Fruit fly (Drosophila melanogaster): ENCODE results near the gene Apc.
A peak's percentile ranks its signal among the peaks of the same experiment; 100 is the strongest.

Apc gene

DNA sequence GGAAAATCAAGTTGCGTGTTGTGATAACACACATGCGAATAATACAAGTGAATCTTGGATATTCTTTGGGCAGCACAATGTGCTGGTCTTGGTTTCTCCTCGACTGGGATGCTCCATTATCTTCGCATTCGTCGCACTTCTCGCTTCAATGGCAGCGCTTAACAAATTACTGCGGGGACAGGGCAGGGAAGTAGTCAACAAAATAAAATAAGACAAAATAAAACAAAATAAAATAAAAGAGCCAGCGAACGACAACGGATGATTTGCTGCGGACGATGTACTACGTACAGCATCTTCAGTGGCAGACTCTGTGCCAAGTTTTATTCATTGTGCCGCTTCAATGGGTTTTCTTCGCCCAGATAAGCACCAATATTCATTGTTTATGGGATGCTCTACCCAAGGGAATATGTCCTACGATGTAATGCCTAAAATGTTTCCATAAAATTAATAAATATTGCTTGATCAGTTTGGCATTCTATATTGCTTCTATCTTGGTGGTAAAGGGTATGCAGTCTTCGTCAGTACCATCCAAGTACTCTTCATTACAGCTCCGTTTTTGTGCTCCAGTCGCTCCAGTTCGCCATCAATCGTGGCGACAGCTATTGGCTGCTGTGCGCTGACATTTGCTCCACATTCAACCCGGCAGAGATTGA lies 2.5 kb upstream of the Apc start:
- TF ChIP-seq bab1 (GFP tag; optimal IDR thresholded peaks at IDR 0.05), result no peak
- TF ChIP-seq Clk (GFP tag; optimal IDR thresholded peaks at IDR 0.05), result no peak
- TF ChIP-seq kay (GFP tag; ENCODE audit: borderline replicate concordance), result peak; percentile 26
- TF ChIP-seq toe (GFP tag; optimal IDR thresholded peaks at IDR 0.05), result peak; percentile 30

DNA sequence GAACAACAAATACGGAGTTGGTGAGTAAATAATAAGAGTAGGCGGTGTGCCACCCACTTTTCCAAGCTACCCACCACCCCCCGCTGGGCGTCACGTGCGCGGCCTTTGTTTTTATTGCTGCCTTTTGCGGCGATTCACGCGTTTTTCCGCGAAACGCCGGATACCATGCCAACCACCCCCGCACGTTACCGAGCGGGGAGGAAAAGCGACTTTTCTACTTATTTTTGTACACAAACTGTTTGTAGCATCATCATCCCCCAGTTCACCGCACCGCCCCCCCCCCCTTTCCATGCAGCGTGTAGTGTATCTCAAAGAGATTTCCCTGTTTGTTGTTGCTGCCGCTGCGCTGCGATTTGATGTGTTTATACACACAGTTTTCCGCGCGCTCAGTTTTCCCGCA lies 1.4 kb upstream of the Apc start:
- TF ChIP-seq cic (GFP tag; optimal IDR thresholded peaks at IDR 0.05) (no peak), CG14711 (tag; optimal IDR thresholded peaks at IDR 0.05) (no peak), CG5204 (GFP tag; optimal IDR thresholded peaks at IDR 0.05) (no peak), tj (GFP tag; optimal IDR thresholded peaks at IDR 0.05) (no peak), CG11617 (GFP tag; optimal IDR thresholded peaks at IDR 0.05) (no peak), kay (GFP tag; ENCODE audit: borderline replicate concordance) (no peak), bab1 (GFP tag; optimal IDR thresholded peaks at IDR 0.05) (no peak), CG1620 (GFP tag; optimal IDR thresholded peaks at IDR 0.05) (no peak), Clk (GFP tag; optimal IDR thresholded peaks at IDR 0.05) (no peak), Hr96 (GFP tag; optimal IDR thresholded peaks at IDR 0.05) (no peak), Crg-1 (GFP tag; optimal IDR thresholded peaks at IDR 0.05) (no peak), CG33017 (tag; optimal IDR thresholded peaks at IDR 0.05) (no peak), CG12768 (GFP tag; optimal IDR thresholded peaks at IDR 0.05) (no peak), Mnt (GFP tag; optimal IDR thresholded peaks at IDR 0.05) (no peak), ovo (GFP tag; optimal IDR thresholded peaks at IDR 0.05) (no peak)

DNA sequence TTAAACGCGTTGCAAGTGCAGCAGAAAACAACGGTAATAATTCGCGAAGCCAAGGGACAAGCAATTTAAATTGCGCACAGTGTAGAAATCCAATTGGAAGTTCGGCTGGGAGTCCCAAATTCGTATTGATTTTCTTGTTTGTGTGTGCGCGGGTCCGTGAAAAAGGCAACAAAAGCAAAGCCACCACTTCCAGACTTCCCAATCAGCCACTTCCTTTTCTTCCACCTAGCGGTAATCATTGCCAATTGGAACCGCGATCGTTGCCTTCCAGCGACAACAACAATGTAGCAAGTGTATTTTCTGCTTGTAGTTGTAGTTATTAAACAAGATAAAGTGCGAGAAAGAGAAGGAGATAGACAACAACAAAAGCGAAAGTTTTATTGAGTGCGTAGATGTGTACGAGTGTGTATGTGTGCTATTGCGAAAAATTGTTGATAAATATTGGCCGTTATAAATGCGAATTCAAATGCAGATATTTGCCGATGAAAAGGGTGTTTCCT lies 879 bp upstream of the Apc start:
- TF ChIP-seq CG14711 (tag; optimal IDR thresholded peaks at IDR 0.05) (no peak), CG7101 (tag; optimal IDR thresholded peaks at IDR 0.05) (no peak), CG12768 (GFP tag; optimal IDR thresholded peaks at IDR 0.05) (no peak), Clk (GFP tag; optimal IDR thresholded peaks at IDR 0.05) (no peak), tj (GFP tag; optimal IDR thresholded peaks at IDR 0.05) (peak; percentile 31), toe (GFP tag; optimal IDR thresholded peaks at IDR 0.05) (no peak), CG33017 (tag; optimal IDR thresholded peaks at IDR 0.05) (no peak), CG1620 (GFP tag; optimal IDR thresholded peaks at IDR 0.05) (no peak), ovo (GFP tag; optimal IDR thresholded peaks at IDR 0.05) (no peak)

DNA sequence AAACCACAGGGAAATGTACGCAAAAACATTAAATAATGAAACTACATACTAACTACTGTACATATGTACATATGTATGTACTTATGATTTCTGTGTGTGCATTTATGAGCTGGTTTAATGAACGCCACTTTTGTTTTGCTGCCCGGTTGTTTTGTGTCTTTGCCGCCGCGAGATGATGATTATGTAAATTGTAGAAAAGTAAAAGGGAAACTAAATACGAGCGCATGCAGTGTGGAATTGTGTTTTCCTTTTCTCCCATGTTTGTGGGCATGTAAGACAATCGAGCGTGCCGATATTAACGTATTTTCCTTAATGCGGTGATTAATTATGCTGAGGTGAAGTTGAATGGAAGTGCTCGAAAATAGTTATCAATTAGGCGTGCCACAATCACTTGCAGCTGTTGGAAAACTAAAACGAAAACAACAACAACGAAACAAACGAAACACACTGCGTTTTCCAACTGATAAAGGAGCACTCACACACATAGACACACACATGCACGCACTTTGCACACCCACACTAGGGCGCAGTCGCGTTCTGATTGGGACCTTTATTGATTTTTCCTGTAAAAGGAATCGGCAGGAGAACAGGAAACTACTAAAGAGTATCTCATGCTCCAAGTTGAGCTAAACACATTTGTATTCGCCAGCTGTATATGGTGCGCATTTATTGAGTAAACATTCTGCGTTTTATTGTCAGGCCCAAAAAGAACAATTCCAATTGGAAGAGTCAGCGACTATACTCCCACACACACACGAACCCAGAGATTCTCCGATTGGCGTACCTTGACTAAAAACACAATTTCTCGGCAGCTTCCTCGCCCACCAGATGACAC lies 555 bp downstream of the Apc start:
- peak; percentile 61 for TF ChIP-seq tj (GFP tag; optimal IDR thresholded peaks at IDR 0.05)
- TF ChIP-seq Mnt (GFP tag; optimal IDR thresholded peaks at IDR 0.05), result no peak
- no peak for TF ChIP-seq CG7101 (tag; optimal IDR thresholded peaks at IDR 0.05)

DNA sequence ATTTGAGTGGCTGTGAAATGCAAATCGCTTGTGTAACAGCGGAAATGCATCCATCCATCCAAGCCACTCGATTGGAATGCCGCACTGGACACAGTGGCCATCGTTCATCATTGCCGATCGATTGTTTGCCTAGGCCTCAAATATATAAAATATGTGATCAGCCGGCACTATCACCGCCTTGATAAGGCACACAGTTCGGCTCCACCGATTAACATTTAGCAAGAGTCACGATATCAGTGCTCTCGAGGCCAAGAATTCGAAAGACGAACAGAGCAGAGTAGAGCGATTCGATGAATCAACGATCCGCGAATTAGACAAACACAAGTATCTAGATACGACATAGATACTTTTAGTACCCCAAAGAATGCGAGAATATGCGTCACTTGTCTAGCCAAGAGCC lies 2.1 kb downstream of the Apc start:
- no peak for TF ChIP-seq kay (GFP tag; ENCODE audit: borderline replicate concordance)
- peak; percentile 4 for TF ChIP-seq cic (GFP tag; optimal IDR thresholded peaks at IDR 0.05)

DNA sequence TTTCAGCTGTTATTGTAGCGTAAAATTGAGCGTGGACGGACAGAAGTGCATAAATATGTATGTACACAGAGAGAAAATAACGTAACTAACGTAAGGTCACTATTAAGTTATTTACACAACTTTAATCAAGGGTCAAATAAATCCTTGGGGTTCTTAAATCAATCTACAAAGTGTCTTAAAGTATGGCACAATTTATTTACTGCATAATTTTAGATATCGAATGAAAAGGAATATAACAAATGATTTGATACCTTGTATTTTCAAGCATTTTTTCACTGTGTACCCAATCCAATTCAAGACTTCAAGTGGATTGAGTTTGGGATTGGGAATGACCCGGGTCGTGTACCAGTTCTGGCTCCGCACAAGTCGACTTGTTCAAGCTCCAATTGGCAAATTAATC lies 2.6 kb downstream of the Apc start:
- TF ChIP-seq CG12768 (GFP tag; optimal IDR thresholded peaks at IDR 0.05), result no peak
- no peak for TF ChIP-seq tj (GFP tag; optimal IDR thresholded peaks at IDR 0.05)
- TF ChIP-seq Clk (GFP tag; optimal IDR thresholded peaks at IDR 0.05), result no peak
- no peak for TF ChIP-seq ovo (GFP tag; optimal IDR thresholded peaks at IDR 0.05)
- no peak for TF ChIP-seq Mnt (GFP tag; optimal IDR thresholded peaks at IDR 0.05)
- TF ChIP-seq CG33017 (tag; optimal IDR thresholded peaks at IDR 0.05), result no peak
- TF ChIP-seq CG7045 (GFP tag; optimal IDR thresholded peaks at IDR 0.05), result no peak
- TF ChIP-seq Crg-1 (GFP tag; optimal IDR thresholded peaks at IDR 0.05), result no peak
- no peak for TF ChIP-seq CG5204 (GFP tag; optimal IDR thresholded peaks at IDR 0.05)
- no peak for TF ChIP-seq CG14711 (tag; optimal IDR thresholded peaks at IDR 0.05)
- no peak for TF ChIP-seq cnc (optimal IDR thresholded peaks at IDR 0.05)
- no peak for TF ChIP-seq CG11617 (GFP tag; optimal IDR thresholded peaks at IDR 0.05)
- TF ChIP-seq cic (GFP tag; optimal IDR thresholded peaks at IDR 0.05), result no peak
- TF ChIP-seq toe (GFP tag; optimal IDR thresholded peaks at IDR 0.05), result no peak
- TF ChIP-seq kay (GFP tag; ENCODE audit: borderline replicate concordance), result no peak

DNA sequence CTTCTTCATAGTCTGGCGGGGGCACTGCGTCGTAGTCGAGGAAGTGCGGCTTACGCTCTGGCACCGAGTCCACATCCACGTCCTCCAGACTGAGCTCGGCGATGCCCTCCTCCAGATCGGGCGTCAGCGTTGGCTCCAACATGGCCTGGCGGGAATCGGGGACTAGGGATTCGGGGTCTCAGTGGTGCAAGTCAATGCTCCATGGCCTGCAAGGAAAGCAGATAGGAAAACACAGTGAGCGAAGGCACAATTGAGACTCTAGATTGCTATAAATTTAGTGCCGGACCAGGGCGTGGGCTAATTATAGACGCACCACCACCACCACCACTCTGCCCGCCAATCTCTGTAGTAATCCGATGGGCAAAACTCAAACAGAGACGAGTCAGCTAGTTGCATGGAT lies 3.9 kb downstream of the Apc start:
- TF ChIP-seq tj (GFP tag; optimal IDR thresholded peaks at IDR 0.05) (no peak), CG11617 (GFP tag; optimal IDR thresholded peaks at IDR 0.05) (no peak), Clk (GFP tag; optimal IDR thresholded peaks at IDR 0.05) (no peak), bab1 (GFP tag; optimal IDR thresholded peaks at IDR 0.05) (no peak), CG12768 (GFP tag; optimal IDR thresholded peaks at IDR 0.05) (no peak), CG1620 (GFP tag; optimal IDR thresholded peaks at IDR 0.05) (no peak), toe (GFP tag; optimal IDR thresholded peaks at IDR 0.05) (no peak), CG33017 (tag; optimal IDR thresholded peaks at IDR 0.05) (no peak), cnc (optimal IDR thresholded peaks at IDR 0.05) (no peak), cic (GFP tag; optimal IDR thresholded peaks at IDR 0.05) (no peak), CG7101 (tag; optimal IDR thresholded peaks at IDR 0.05) (no peak), CG14711 (tag; optimal IDR thresholded peaks at IDR 0.05) (no peak), Crg-1 (GFP tag; optimal IDR thresholded peaks at IDR 0.05) (no peak), kay (GFP tag; ENCODE audit: borderline replicate concordance) (no peak), Mnt (GFP tag; optimal IDR thresholded peaks at IDR 0.05) (no peak), CG5204 (GFP tag; optimal IDR thresholded peaks at IDR 0.05) (no peak), CG7045 (GFP tag; optimal IDR thresholded peaks at IDR 0.05) (no peak), pad (GFP tag; optimal IDR thresholded peaks at IDR 0.05) (no peak)

Data from whole organism, adult.